Fruit fly (Drosophila melanogaster) whole organism, embryonic: Measurements from ENCODE around the gene CG44261.
A peak's percentile ranks its signal among the peaks of the same experiment; 100 is the strongest.

Experiments
- Awh ChIP-seq: fragments of 200-800 bp; sonication (Bioruptor generic); IDR thresholded peaks from 2 replicates; pipeline ENCODE4, ENCODE4 v1.3.6; 2022; ENCODE audit warnings: missing biosample characterization, missing genetic modification characterization
- Bdp1 ChIP-seq: fragments of 200-800 bp; sonication (Bioruptor generic); optimal IDR thresholded peaks from 3 replicates; lab custom pipeline; 2016; ENCODE audit warnings: missing biosample characterization, missing genetic modification characterization
- Bteb2 ChIP-seq: fragments of 200-800 bp; sonication (Bioruptor generic); optimal IDR thresholded peaks from 2 replicates; lab custom pipeline; 2016; ENCODE audit warnings: missing biosample characterization, missing genetic modification characterization
- CG12104 ChIP-seq: fragments of 200-800 bp; sonication (Bioruptor generic); optimal IDR thresholded peaks from 3 replicates; lab custom pipeline; 2016; ENCODE audit warnings: missing biosample characterization, missing genetic modification characterization
- CG13775 ChIP-seq: fragments of 200-800 bp; sonication (Bioruptor generic); optimal IDR thresholded peaks from 3 replicates; lab custom pipeline; 2017; ENCODE audit warnings: missing biosample characterization, mild to moderate bottlenecking, missing genetic modification characterization
- CG15601 ChIP-seq: fragments of 200-800 bp; sonication (Bioruptor generic); optimal IDR thresholded peaks from 3 replicates; lab custom pipeline; 2019; ENCODE audit warnings: missing biosample characterization, mild to moderate bottlenecking, missing genetic modification characterization, moderate library complexity
- CG15696 ChIP-seq: fragments of 200-800 bp; sonication (Bioruptor generic); optimal IDR thresholded peaks from 2 replicates; lab custom pipeline; 2019; ENCODE audit warnings: missing biosample characterization, mild to moderate bottlenecking, missing genetic modification characterization, moderate library complexity
- CG1603 ChIP-seq: fragments of 200-800 bp; sonication (Bioruptor generic); optimal IDR thresholded peaks from 2 replicates; lab custom pipeline; 2019; ENCODE audit warnings: missing biosample characterization, mild to moderate bottlenecking, missing genetic modification characterization, moderate library complexity
- CG1647 ChIP-seq: fragments of 200-800 bp; sonication (Bioruptor generic); optimal IDR thresholded peaks from 3 replicates; lab custom pipeline; 2016; ENCODE audit warnings: missing biosample characterization, missing genetic modification characterization
- CG17568 ChIP-seq: fragments of 200-800 bp; sonication (Bioruptor generic); optimal IDR thresholded peaks from 2 replicates; lab custom pipeline; 2018; ENCODE audit warnings: missing biosample characterization, mild to moderate bottlenecking, missing genetic modification characterization, moderate library complexity
- CG17912 ChIP-seq: fragments of 200-800 bp; sonication (Bioruptor generic); optimal IDR thresholded peaks from 2 replicates; lab custom pipeline; 2018; ENCODE audit warnings: missing biosample characterization, mild to moderate bottlenecking, missing genetic modification characterization
- CG18011 ChIP-seq: fragments of 200-800 bp; sonication (Bioruptor generic); optimal IDR thresholded peaks from 2 replicates; lab custom pipeline; 2017; ENCODE audit warnings: missing biosample characterization, missing genetic modification characterization, mild to moderate bottlenecking, moderate library complexity, missing genotype
- CG2199 ChIP-seq: fragments of 200-800 bp; sonication (Bioruptor generic); IDR thresholded peaks from 3 replicates; pipeline ENCODE4 v1.3.6; 2022; ENCODE audit warnings: missing biosample characterization, missing genetic modification characterization
- CG2875 ChIP-seq: fragments of 200-800 bp; sonication (Bioruptor generic); optimal IDR thresholded peaks from 2 replicates; lab custom pipeline; 2017; ENCODE audit warnings: missing biosample characterization, mild to moderate bottlenecking, missing genetic modification characterization, missing genetic modification reagents
- CG3838 ChIP-seq: fragments of 200-800 bp; sonication (Bioruptor generic); optimal IDR thresholded peaks from 3 replicates; lab custom pipeline; 2016; ENCODE audit warnings: missing biosample characterization, missing genetic modification characterization
- CG3847 ChIP-seq: fragments of 200-800 bp; sonication (Bioruptor generic); IDR thresholded peaks from 2 replicates; pipeline ENCODE4 v1.3.6; 2022; ENCODE audit warnings: missing biosample characterization, missing genetic modification characterization
- CG6689 ChIP-seq: fragments of 200-800 bp; sonication (Bioruptor generic); IDR thresholded peaks from 2 replicates; pipeline ENCODE4 v1.3.6; 2022; ENCODE audit warnings: missing biosample characterization, missing genetic modification characterization
- Doc3 ChIP-seq: fragments of 200-800 bp; sonication (Bioruptor generic); IDR thresholded peaks from 3 replicates; pipeline ENCODE4 v1.3.6; 2022; ENCODE audit warnings: missing biosample characterization, missing genetic modification characterization; ENCODE audit not compliant: partially characterized antibody
- Dp ChIP-seq: fragments of 200-800 bp; sonication (Bioruptor generic); optimal IDR thresholded peaks from 2 replicates; lab custom pipeline; 2018; ENCODE audit warnings: missing biosample characterization, mild to moderate bottlenecking, missing genetic modification characterization, moderate library complexity
- Dref ChIP-seq: fragments of 200-800 bp; sonication (Bioruptor generic); IDR thresholded peaks from 2 replicates; pipeline ENCODE4 v1.3.6; 2022; ENCODE audit warnings: missing biosample characterization, missing genetic modification characterization
- Hand ChIP-seq: fragments of 200-800 bp; sonication (Bioruptor generic); optimal IDR thresholded peaks from 2 replicates; lab custom pipeline; 2017; ENCODE audit warnings: mild to moderate bottlenecking, missing biosample characterization, missing genetic modification reagents, missing genetic modification characterization
- Hmr ChIP-seq: fragments of 200-800 bp; sonication (Bioruptor generic); optimal IDR thresholded peaks from 3 replicates; lab custom pipeline; 2017; ENCODE audit warnings: mild to moderate bottlenecking, missing biosample characterization, missing genetic modification reagents, missing genetic modification characterization
- Hr3 ChIP-seq: fragments of 200-800 bp; sonication (Bioruptor generic); optimal IDR thresholded peaks from 3 replicates; lab custom pipeline; 2016; ENCODE audit warnings: missing biosample characterization, missing genetic modification characterization
- Hr39 ChIP-seq: fragments of >200 bp; optimal IDR thresholded peaks from 2 replicates; lab custom pipeline; 2017
- Kr ChIP-seq: fragments of 200-800 bp; sonication (Bioruptor generic); optimal IDR thresholded peaks from 2 replicates; lab custom pipeline; 2017; ENCODE audit warnings: missing biosample characterization, mild to moderate bottlenecking, missing genetic modification characterization
- Meics ChIP-seq: fragments of 200-800 bp; sonication (Bioruptor generic); optimal IDR thresholded peaks from 2 replicates; lab custom pipeline; 2017; ENCODE audit warnings: missing biosample characterization, mild to moderate bottlenecking, missing genetic modification characterization
- NC2α ChIP-seq: fragments of 200-800 bp; sonication (Bioruptor generic); optimal IDR thresholded peaks from 2 replicates; lab custom pipeline; 2016; ENCODE audit warnings: missing biosample characterization, missing genetic modification characterization
- Scr ChIP-seq: fragments of 200-800 bp; sonication (Bioruptor generic); IDR thresholded peaks from 2 replicates; pipeline ENCODE4 v1.3.6; 2022; ENCODE audit warnings: missing biosample characterization, missing genetic modification characterization; ENCODE audit not compliant: partially characterized antibody
- Trl ChIP-seq, 3 experiments: fragments of >200 bp in 2 of 3; fragments of 200-800 bp in 1 of 3; sonication (Bioruptor generic) in 1 of 3; optimal IDR thresholded peaks; 2 replicates in 1 of 3; 3 replicates in 2 of 3; lab custom pipeline; 2016 to 2017; ENCODE audit warnings: missing biosample characterization in 1 of 3, missing genetic modification characterization in 1 of 3
- Usf ChIP-seq: fragments of 200-800 bp; sonication (Bioruptor generic); optimal IDR thresholded peaks from 2 replicates; lab custom pipeline; 2017; ENCODE audit warnings: missing genotype, missing biosample characterization, missing genetic modification characterization
- al ChIP-seq: fragments of 200-800 bp; sonication (Bioruptor generic); IDR thresholded peaks from 2 replicates; pipeline ENCODE4 v1.3.6; 2022; ENCODE audit warnings: missing biosample characterization, missing genetic modification characterization
- ara ChIP-seq: fragments of 200-800 bp; sonication (Bioruptor generic); IDR thresholded peaks from 2 replicates; pipeline ENCODE4 v1.3.6; 2022; ENCODE audit warnings: missing biosample characterization, missing genetic modification characterization
- bab2 ChIP-seq: fragments of 200-800 bp; sonication (Bioruptor generic); optimal IDR thresholded peaks from 2 replicates; lab custom pipeline; 2016; ENCODE audit warnings: missing biosample characterization, missing genetic modification characterization
- cato ChIP-seq: fragments of 200-800 bp; sonication (Bioruptor generic); optimal IDR thresholded peaks from 2 replicates; lab custom pipeline; 2016; ENCODE audit warnings: missing biosample characterization, missing genetic modification characterization, borderline replicate concordance
- cwo ChIP-seq: fragments of 200-800 bp; sonication (Bioruptor generic); optimal IDR thresholded peaks from 3 replicates; lab custom pipeline; 2017; ENCODE audit warnings: missing biosample characterization, missing genetic modification characterization, mild to moderate bottlenecking, moderate library complexity, missing genetic modification reagents
- fru ChIP-seq: fragments of >200 bp; optimal IDR thresholded peaks from 2 replicates; lab custom pipeline; 2017
- gcm ChIP-seq: fragments of 200-800 bp; sonication (Bioruptor generic); optimal IDR thresholded peaks from 2 replicates; lab custom pipeline; 2019; ENCODE audit warnings: missing biosample characterization, mild to moderate bottlenecking, missing genetic modification characterization, moderate library complexity
- gem ChIP-seq: fragments of 200-800 bp; sonication (Bioruptor generic); optimal IDR thresholded peaks from 2 replicates; lab custom pipeline; 2019; ENCODE audit warnings: missing biosample characterization, mild to moderate bottlenecking, missing genetic modification characterization, moderate library complexity
- gfzf ChIP-seq: fragments of 200-800 bp; sonication (Bioruptor generic); optimal IDR thresholded peaks from 2 replicates; lab custom pipeline; 2016; ENCODE audit warnings: missing biosample characterization, mild to moderate bottlenecking, missing genetic modification characterization, moderate library complexity
- jing ChIP-seq: fragments of 200-800 bp; sonication (Bioruptor generic); optimal IDR thresholded peaks from 2 replicates; lab custom pipeline; 2018; ENCODE audit warnings: missing biosample characterization, mild to moderate bottlenecking, missing genetic modification characterization
- lola ChIP-seq, 3 experiments: fragments of >200 bp in 2 of 3; fragments of 200-800 bp in 1 of 3; sonication (Bioruptor generic) in 1 of 3; optimal IDR thresholded peaks; 2 replicates each; lab custom pipeline; 2017 to 2019; ENCODE audit warnings: missing biosample characterization in 3 of 3, missing genetic modification characterization in 3 of 3, mild to moderate bottlenecking in 1 of 3, moderate library complexity in 1 of 3
- luna ChIP-seq: fragments of 200-800 bp; sonication (Bioruptor generic); optimal IDR thresholded peaks from 2 replicates; lab custom pipeline; 2016; ENCODE audit warnings: missing biosample characterization, missing genetic modification characterization
- nmo ChIP-seq: fragments of 200-800 bp; sonication (Bioruptor generic); optimal IDR thresholded peaks from 2 replicates; lab custom pipeline; 2018; ENCODE audit warnings: missing biosample characterization, mild to moderate bottlenecking, missing genetic modification characterization, moderate library complexity
- ranshi ChIP-seq: fragments of 200-800 bp; sonication (Bioruptor generic); IDR thresholded peaks from 2 replicates; pipeline ENCODE4 v1.3.6; 2022; ENCODE audit warnings: missing biosample characterization, missing genetic modification characterization
- sc ChIP-seq, 3 experiments: fragments of >200 bp in 2 of 3; fragments of 200-800 bp in 1 of 3; sonication (Bioruptor generic) in 1 of 3; optimal IDR thresholded peaks; 2 replicates in 2 of 3; 3 replicates in 1 of 3; lab custom pipeline; 2017; ENCODE audit warnings: mild to moderate bottlenecking in 1 of 3, missing biosample characterization in 1 of 3, missing genetic modification characterization in 1 of 3, missing genetic modification reagents in 1 of 3
- sna ChIP-seq: fragments of 200-800 bp; sonication (Bioruptor generic); IDR thresholded peaks from 2 replicates; pipeline ENCODE4 v1.3.6; 2022; ENCODE audit warnings: missing biosample characterization, missing genetic modification characterization; ENCODE audit not compliant: partially characterized antibody
- sr ChIP-seq: fragments of 200-800 bp; sonication (Bioruptor generic); IDR thresholded peaks from 3 replicates; pipeline ENCODE4 v1.3.6; 2022; ENCODE audit warnings: missing biosample characterization, missing genetic modification characterization
- stwl ChIP-seq: fragments of 200-800 bp; sonication (Bioruptor generic); optimal IDR thresholded peaks from 3 replicates; lab custom pipeline; 2018; ENCODE audit warnings: missing biosample characterization, mild to moderate bottlenecking, missing genetic modification characterization, moderate library complexity
- tio ChIP-seq: fragments of 200-800 bp; sonication (Bioruptor generic); optimal IDR thresholded peaks from 2 replicates; lab custom pipeline; 2017; ENCODE audit warnings: missing biosample characterization, missing genetic modification characterization, inconsistent platforms
- vfl ChIP-seq: fragments of 200-800 bp; sonication (Bioruptor generic); optimal IDR thresholded peaks from 2 replicates; lab custom pipeline; 2016; ENCODE audit warnings: missing biosample characterization, missing genetic modification characterization

CG44261 gene

DNA sequence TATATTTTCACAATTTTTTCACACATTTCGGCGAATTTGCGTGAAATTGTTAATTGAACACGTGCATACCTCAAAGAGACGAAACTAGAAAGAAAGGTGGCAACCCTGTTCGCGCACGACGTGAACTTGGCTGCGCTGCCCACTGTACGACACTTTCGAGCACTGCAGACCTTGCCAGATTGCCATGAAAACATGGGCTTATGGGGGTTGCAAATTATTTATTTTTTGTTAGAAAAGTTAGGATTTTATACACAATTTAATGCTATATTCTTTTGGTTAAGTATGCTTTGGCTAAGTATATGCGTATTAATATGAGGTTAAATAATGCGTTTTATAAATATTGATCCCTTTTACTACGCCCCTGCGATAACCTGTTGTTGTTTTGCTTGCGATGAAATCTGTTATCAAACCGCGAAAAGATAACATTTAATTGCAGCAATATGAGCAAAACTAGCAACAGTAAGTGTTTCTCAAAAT is 6.8 kb downstream of the CG44261 start, which contains the start of the genes RpL34b and CG8132 (continued):
- peak in 1 of 2 experiments; percentile 40 for TF ChIP-seq Trl (optimal IDR thresholded peaks at IDR 0.05; lab: Kevin White, UChicago)
- peak; percentile 98 for TF ChIP-seq Trl (GFP tag; optimal IDR thresholded peaks at IDR 0.05; lab: Kevin White, UChicago)
- peak; percentile 83 for TF ChIP-seq NC2α
- TF ChIP-seq gem (tag; lab: Kevin White, UChicago), result peak; percentile 98
- TF ChIP-seq CG3838 (GFP tag; lab: Kevin White, UChicago), result peak; percentile 89
- peak; percentile 91 for TF ChIP-seq stwl (tag; lab: Kevin White, UChicago)
- TF ChIP-seq bab2 (GFP tag; lab: Kevin White, UChicago), result peak; percentile 93
- TF ChIP-seq lola (GFP tag; optimal IDR thresholded peaks at IDR 0.05; lab: Kevin White, UChicago), result peak in 1 of 3 experiments; percentile 92
- TF ChIP-seq Usf, result peak; percentile 95
- peak; percentile 92 for TF ChIP-seq Bdp1 (GFP tag; lab: Kevin White, UChicago)
- TF ChIP-seq Bteb2 (GFP tag; lab: Kevin White, UChicago), result peak; percentile 96
- TF ChIP-seq ranshi (GFP tag; lab: Robert Waterston, UW), result peak; percentile 93
- peak; percentile 94 for TF ChIP-seq luna (GFP tag; lab: Kevin White, UChicago)
- no peak for TF ChIP-seq fru (lab: Kevin White, UChicago)
- peak; percentile 98 for TF ChIP-seq CG17912 (GFP tag; lab: Kevin White, UChicago)
- peak; percentile 99 for TF ChIP-seq CG3847 (GFP tag; lab: Robert Waterston, UW)
- TF ChIP-seq Kr (GFP tag; lab: Kevin White, UChicago), result peak; percentile 16
- TF ChIP-seq CG15601, result peak; percentile 92
- peak; percentile 96 for TF ChIP-seq Hr3
- peak; percentile 98 for TF ChIP-seq vfl (GFP tag; lab: Kevin White, UChicago)
- peak; percentile 94 for TF ChIP-seq CG6689 (GFP tag; lab: Robert Waterston, UW)
- no peak for TF ChIP-seq Hr39
- TF ChIP-seq cwo (GFP tag; lab: Kevin White, UChicago), result peak; percentile 89
- peak; percentile 94 for TF ChIP-seq CG15696
- peak; percentile 95 for TF ChIP-seq CG1603 (tag; lab: Kevin White, UChicago)
- TF ChIP-seq CG12104 (GFP tag; lab: Kevin White, UChicago), result peak; percentile 94
- peak; percentile 45; the same call in 1 of the 2 replicates for TF ChIP-seq Scr (GFP tag; lab: Robert Waterston, UW)
- TF ChIP-seq CG2199 (GFP tag; lab: Robert Waterston, UW), result peak; percentile 94
- peak; percentile 89 for TF ChIP-seq CG2875 (GFP tag; lab: Kevin White, UChicago)
- no peak for TF ChIP-seq tio
- TF ChIP-seq CG17568 (GFP tag; lab: Kevin White, UChicago), result no peak
- TF ChIP-seq nmo (GFP tag; lab: Kevin White, UChicago), result peak; percentile 95
- TF ChIP-seq al (GFP tag; lab: Robert Waterston, UW), result peak; percentile 93
- peak; percentile 96 for TF ChIP-seq CG13775 (GFP tag; lab: Kevin White, UChicago)

DNA sequence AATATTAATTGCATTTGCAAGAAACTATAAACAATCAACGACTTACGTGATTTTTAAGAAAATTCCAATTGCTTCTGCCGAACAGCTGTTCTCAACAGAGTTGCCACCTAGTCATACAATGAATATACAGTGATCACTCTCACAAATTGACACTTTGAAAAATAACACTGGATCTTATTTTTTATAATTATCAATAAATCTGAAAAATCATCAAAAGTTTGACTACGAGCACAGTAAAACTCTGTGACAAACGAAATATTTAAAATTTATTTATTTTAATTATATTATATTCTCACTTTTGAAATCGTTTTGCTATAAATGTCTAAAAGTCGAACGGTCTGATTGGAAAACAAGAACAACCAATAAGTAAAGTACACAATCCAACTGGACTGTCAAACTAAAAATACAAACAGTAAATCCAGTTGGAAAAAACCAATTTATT is 8.0 kb downstream of the CG44261 start, which contains the start of gene CG34117:
Gene CG34117 (minus strand): TSS at position 103 of the 442 bp plus-strand sequence.
- TF ChIP-seq CG1647 (GFP tag; lab: Kevin White, UChicago) (peak; percentile 58), sr (GFP tag; lab: Robert Waterston, UW) (0 out of 3 replicates have a peak, but pooled peaks have one; percentile 16), gcm (GFP tag; lab: Kevin White, UChicago) (peak; percentile 80), CG18011 (GFP tag; lab: Kevin White, UChicago) (peak; percentile 32), gfzf (peak; percentile 2), Dp (GFP tag; lab: Kevin White, UChicago) (peak; percentile 4), sc (optimal IDR thresholded peaks at IDR 0.05; lab: Kevin White, UChicago) (no peak), sc (GFP tag; optimal IDR thresholded peaks at IDR 0.05; lab: Kevin White, UChicago) (peak; percentile 58), ara (GFP tag; lab: Robert Waterston, UW) (peak; percentile 81), Hand (GFP tag; lab: Kevin White, UChicago) (peak; percentile 67), Doc3 (GFP tag; lab: Robert Waterston, UW) (no peak), Meics (GFP tag; lab: Kevin White, UChicago) (peak; percentile 84), Hmr (GFP tag; lab: Kevin White, UChicago) (peak; percentile 82), jing (GFP tag; lab: Kevin White, UChicago) (peak; percentile 22), sna (GFP tag; lab: Robert Waterston, UW) (no peak), cato (GFP tag; lab: Kevin White, UChicago) (peak; percentile 32), Dref (GFP tag; lab: Robert Waterston, UW) (no peak), Awh (peak; percentile 71)
